Fruit fly (Drosophila melanogaster) whole organism, prepupa: ENCODE data around the gene CheB38c.

Experiments used
- CG10631 ChIP-seq: fragments of 200-800 bp; sonication (Bioruptor generic); optimal IDR thresholded peaks from 2 replicates; lab custom pipeline; 2016; ENCODE audit warnings: missing biosample characterization, missing genetic modification characterization
- CG11762 ChIP-seq: fragments of 200-800 bp; sonication (Bioruptor generic); optimal IDR thresholded peaks from 3 replicates; lab custom pipeline; 2016; ENCODE audit warnings: missing biosample characterization, missing genetic modification characterization; ENCODE audit not compliant: insufficient read depth
- CG11902 ChIP-seq: fragments of 200-800 bp; sonication (Bioruptor generic); optimal IDR thresholded peaks from 3 replicates; lab custom pipeline; 2016; ENCODE audit warnings: missing biosample characterization, missing genetic modification characterization
- CG15336 ChIP-seq: fragments of 200-800 bp; sonication (Bioruptor generic); IDR thresholded peaks from 2 replicates; pipeline ENCODE4 v1.3.6; 2022; ENCODE audit warnings: missing biosample characterization, missing genetic modification characterization
- CG1621 ChIP-seq: fragments of 200-800 bp; sonication (Bioruptor generic); optimal IDR thresholded peaks from 3 replicates; lab custom pipeline; 2018; ENCODE audit warnings: missing biosample characterization, mild to moderate bottlenecking, missing genetic modification characterization
- CG32006 ChIP-seq: fragments of 200-800 bp; sonication (Bioruptor generic); optimal IDR thresholded peaks from 3 replicates; lab custom pipeline; 2017; ENCODE audit warnings: missing biosample characterization, mild to moderate bottlenecking, missing genetic modification characterization
- CG34406 ChIP-seq: fragments of 200-800 bp; sonication (Bioruptor generic); optimal IDR thresholded peaks from 3 replicates; lab custom pipeline; 2016; ENCODE audit warnings: missing biosample characterization, missing genetic modification characterization
- CG3919 ChIP-seq: fragments of 200-800 bp; sonication (Bioruptor generic); optimal IDR thresholded peaks from 3 replicates; lab custom pipeline; 2016; ENCODE audit warnings: missing biosample characterization, missing genetic modification characterization
- CG6163 ChIP-seq: fragments of 200-800 bp; sonication (Bioruptor generic); IDR thresholded peaks from 3 replicates; pipeline ENCODE4 v1.3.6; 2022; ENCODE audit warnings: missing biosample characterization, missing genetic modification characterization
- CG6276 ChIP-seq: fragments of 200-800 bp; sonication (Bioruptor generic); optimal IDR thresholded peaks from 2 replicates; lab custom pipeline; 2017; ENCODE audit warnings: missing biosample characterization, mild to moderate bottlenecking, missing genetic modification characterization
- CG6808 ChIP-seq: fragments of 200-800 bp; sonication (Bioruptor generic); optimal IDR thresholded peaks from 3 replicates; lab custom pipeline; 2017; ENCODE audit warnings: missing biosample characterization, missing genetic modification characterization, mild to moderate bottlenecking, moderate library complexity, missing genetic modification reagents
- CG6854 ChIP-seq: fragments of 200-800 bp; sonication (Bioruptor generic); optimal IDR thresholded peaks from 2 replicates; lab custom pipeline; 2017; ENCODE audit warnings: missing biosample characterization, mild to moderate bottlenecking, missing genetic modification characterization
- CG7368 ChIP-seq: fragments of 200-800 bp; sonication (Bioruptor generic); optimal IDR thresholded peaks from 3 replicates; lab custom pipeline; 2016; ENCODE audit warnings: missing biosample characterization, missing genetic modification characterization
- CG8119 ChIP-seq: fragments of 200-800 bp; sonication (Bioruptor generic); IDR thresholded peaks from 3 replicates; pipeline ENCODE4 v1.3.6; 2022; ENCODE audit warnings: missing biosample characterization, missing genetic modification characterization
- CG8632 ChIP-seq: fragments of 200-800 bp; sonication (Bioruptor generic); optimal IDR thresholded peaks from 3 replicates; lab custom pipeline; 2016; ENCODE audit warnings: missing biosample characterization, missing genetic modification characterization
- CG9139 ChIP-seq: fragments of 200-800 bp; sonication (Bioruptor generic); optimal IDR thresholded peaks from 3 replicates; lab custom pipeline; 2017; ENCODE audit warnings: missing biosample characterization, mild to moderate bottlenecking, missing genetic modification characterization
- Eip78C ChIP-seq: fragments of 200-800 bp; sonication (Bioruptor generic); peaks from one replicate; lab custom pipeline; 2016; ENCODE audit warnings: missing biosample characterization, missing genetic modification characterization
- Ets21C ChIP-seq: fragments of 200-800 bp; sonication (Bioruptor generic); optimal IDR thresholded peaks from 3 replicates; lab custom pipeline; 2016; ENCODE audit warnings: missing biosample characterization, missing genetic modification characterization
- Ets96B ChIP-seq: fragments of 200-800 bp; optimal IDR thresholded peaks from 2 replicates; lab custom pipeline; 2019; ENCODE audit warnings: missing biosample characterization, mild to moderate bottlenecking, missing genetic modification characterization, moderate library complexity
- Gug ChIP-seq: fragments of 200-800 bp; sonication (Bioruptor generic); IDR thresholded peaks from 2 replicates; pipeline ENCODE4 v1.3.6; 2022; ENCODE audit warnings: missing biosample characterization, missing genetic modification characterization
- Hr38 ChIP-seq: sonication (Bioruptor generic); optimal IDR thresholded peaks from 2 replicates; lab custom pipeline; 2016; ENCODE audit warnings: missing biosample characterization, missing genetic modification characterization
- Hr39 ChIP-seq: fragments of 200-800 bp; sonication (Bioruptor generic); optimal IDR thresholded peaks from 2 replicates; lab custom pipeline; 2016; ENCODE audit warnings: missing biosample characterization, missing genetic modification characterization
- Hr4 ChIP-seq: fragments of 200-800 bp; sonication (Bioruptor generic); optimal IDR thresholded peaks from 3 replicates; lab custom pipeline; 2016; ENCODE audit warnings: missing biosample characterization, missing genetic modification characterization
- Met ChIP-seq: fragments of 200-800 bp; sonication (Bioruptor generic); optimal IDR thresholded peaks from 3 replicates; lab custom pipeline; 2016; ENCODE audit warnings: missing biosample characterization, missing genetic modification characterization
- OdsH ChIP-seq: fragments of 200-800 bp; sonication (Bioruptor generic); optimal IDR thresholded peaks from 3 replicates; lab custom pipeline; 2016; ENCODE audit warnings: missing biosample characterization, missing genetic modification characterization
- Smox ChIP-seq: fragments of 200-800 bp; sonication (Bioruptor generic); optimal IDR thresholded peaks from 3 replicates; lab custom pipeline; 2016; ENCODE audit warnings: missing biosample characterization, missing genetic modification characterization
- Sox15 ChIP-seq: fragments of 200-800 bp; sonication (Bioruptor generic); optimal IDR thresholded peaks from 3 replicates; lab custom pipeline; 2016; ENCODE audit warnings: missing biosample characterization, missing genetic modification characterization
- acj6 ChIP-seq: fragments of 200-800 bp; sonication (Bioruptor generic); optimal IDR thresholded peaks from 3 replicates; lab custom pipeline; 2016; ENCODE audit warnings: missing biosample characterization, missing genetic modification characterization
- cyc ChIP-seq: fragments of 200-800 bp; sonication (Bioruptor generic); optimal IDR thresholded peaks from 3 replicates; lab custom pipeline; 2016; ENCODE audit warnings: missing biosample characterization, missing genetic modification characterization
- dsx ChIP-seq: fragments of 200-800 bp; optimal IDR thresholded peaks from 3 replicates; lab custom pipeline; 2019; ENCODE audit warnings: missing biosample characterization, mild to moderate bottlenecking, missing genetic modification characterization, moderate library complexity; ENCODE audit not compliant: poor library complexity, severe bottlenecking
- eg ChIP-seq: fragments of 200-800 bp; sonication (Bioruptor generic); IDR thresholded peaks from 3 replicates; pipeline ENCODE4 v1.3.6; 2022; ENCODE audit warnings: missing biosample characterization, missing genetic modification characterization
- fd59A ChIP-seq: fragments of 200-800 bp; sonication (Bioruptor generic); optimal IDR thresholded peaks from 2 replicates; lab custom pipeline; 2017; ENCODE audit warnings: missing biosample characterization, mild to moderate bottlenecking, missing genetic modification characterization, missing genetic modification reagents
- fd85E ChIP-seq: fragments of 200-800 bp; sonication (Bioruptor generic); optimal IDR thresholded peaks from 3 replicates; lab custom pipeline; 2016; ENCODE audit warnings: missing biosample characterization, missing genetic modification characterization
- net ChIP-seq: fragments of 200-800 bp; sonication (Bioruptor generic); optimal IDR thresholded peaks from 3 replicates; lab custom pipeline; 2016; ENCODE audit warnings: missing biosample characterization, missing genetic modification characterization
- pdm3 ChIP-seq: fragments of 200-800 bp; sonication (Bioruptor generic); optimal IDR thresholded peaks from 3 replicates; lab custom pipeline; 2016; ENCODE audit warnings: missing biosample characterization, missing genetic modification characterization
- salr ChIP-seq, 2 experiments: fragments of 200-800 bp; sonication (Bioruptor generic); optimal IDR thresholded peaks; 3 replicates each; lab custom pipeline; 2016 to 2018; ENCODE audit warnings: missing biosample characterization in 2 of 2, missing genetic modification characterization in 2 of 2, mild to moderate bottlenecking in 1 of 2
- spab ChIP-seq: fragments of 200-800 bp; sonication (Bioruptor generic); optimal IDR thresholded peaks from 2 replicates; lab custom pipeline; 2017; ENCODE audit warnings: missing biosample characterization, mild to moderate bottlenecking, missing genetic modification characterization, missing genetic modification reagents
- ss ChIP-seq, 2 experiments: fragments of 200-800 bp; sonication (Bioruptor generic); optimal IDR thresholded peaks; 2 replicates in 1 of 2; 3 replicates in 1 of 2; lab custom pipeline; 2017 to 2018; ENCODE audit warnings: mild to moderate bottlenecking in 2 of 2, missing biosample characterization in 2 of 2, missing genetic modification characterization in 2 of 2, moderate library complexity in 1 of 2
- svp ChIP-seq: fragments of 200-800 bp; sonication (Bioruptor generic); peaks from one replicate; lab custom pipeline; 2016; ENCODE audit warnings: missing biosample characterization, missing genetic modification characterization
- topi ChIP-seq: fragments of 200-800 bp; sonication (Bioruptor generic); optimal IDR thresholded peaks from 3 replicates; lab custom pipeline; 2016; ENCODE audit warnings: missing biosample characterization, missing genetic modification characterization

CheB38c gene

DNA sequence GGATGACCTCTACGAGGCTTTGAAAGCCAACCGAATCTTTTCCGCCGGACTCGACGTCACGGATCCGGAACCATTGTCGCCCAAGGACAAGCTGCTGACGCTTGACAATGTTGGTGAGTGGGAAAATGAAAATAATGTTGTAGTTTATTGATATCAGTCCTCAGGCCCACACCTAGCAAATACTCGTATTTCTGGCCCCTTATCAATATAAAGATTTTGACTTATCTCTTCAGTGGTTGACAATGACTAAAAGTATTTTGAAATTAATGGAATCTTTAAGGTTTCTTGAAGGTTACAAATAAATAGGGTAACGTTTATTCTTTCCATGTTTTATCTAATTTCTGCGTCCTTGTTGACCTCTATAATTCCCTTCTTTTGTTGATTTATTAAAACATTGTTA, 6.4 kb upstream of the CheB38c start:
- no peak for TF ChIP-seq CG11762 (GFP tag; lab: Kevin White, UChicago)
- TF ChIP-seq dsx (GFP tag; lab: Kevin White, UChicago): no peak
- TF ChIP-seq Hr39 (GFP tag; lab: Kevin White, UChicago): no peak
- TF ChIP-seq CG6808 (GFP tag; lab: Kevin White, UChicago): no peak
- TF ChIP-seq CG6163 (GFP tag; lab: Robert Waterston, UW): no peak
- no peak for TF ChIP-seq CG6854 (GFP tag; lab: Kevin White, UChicago)
- no peak for TF ChIP-seq Gug (GFP tag; lab: Robert Waterston, UW)
- TF ChIP-seq CG8119 (GFP tag; lab: Robert Waterston, UW): no peak
- TF ChIP-seq Ets96B: no peak
- no peak for TF ChIP-seq Eip78C (GFP tag; lab: Kevin White, UChicago)
- no peak for TF ChIP-seq Hr38 (GFP tag; lab: Kevin White, UChicago)
- TF ChIP-seq acj6 (GFP tag; lab: Kevin White, UChicago): no peak
- no peak for TF ChIP-seq fd85E (GFP tag; lab: Kevin White, UChicago)
- no peak for TF ChIP-seq OdsH

dm6 chr2L:20826226-20826625, 5.6 kb upstream of the CheB38c start:
- TF ChIP-seq fd59A (GFP tag; lab: Kevin White, UChicago) (no peak), CG10631 (no peak), Ets21C (GFP tag; lab: Kevin White, UChicago) (no peak), Gug (GFP tag; lab: Robert Waterston, UW) (no peak), Ets96B (no peak), topi (no peak)

DNA sequence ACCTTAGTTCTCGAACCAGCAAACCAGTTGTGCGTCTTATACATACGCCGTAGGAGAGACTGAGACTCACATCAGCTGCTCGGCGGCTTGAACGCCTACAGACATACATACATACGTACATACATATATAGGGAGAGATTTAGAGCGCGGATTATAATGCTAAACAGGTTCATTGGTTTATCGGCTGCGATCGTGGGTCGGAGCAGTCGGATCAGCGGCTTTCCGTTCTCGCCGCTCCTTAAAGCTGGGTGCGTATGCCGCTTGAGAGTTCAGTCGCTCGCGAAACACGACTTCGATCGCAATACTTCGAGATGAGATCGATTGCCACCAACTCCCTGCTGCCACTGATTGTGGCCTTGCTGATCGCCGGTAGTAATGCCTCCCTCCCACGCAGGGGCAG, 4.6 kb upstream of the CheB38c start:
- TF ChIP-seq fd85E (GFP tag; lab: Kevin White, UChicago): no peak
- peak; percentile 20 for TF ChIP-seq CG6854 (GFP tag; lab: Kevin White, UChicago)
- no peak for TF ChIP-seq Smox (GFP tag; lab: Kevin White, UChicago)
- TF ChIP-seq CG9139: peak; percentile 21
- TF ChIP-seq fd59A (GFP tag; lab: Kevin White, UChicago): no peak
- TF ChIP-seq CG3919 (GFP tag; lab: Kevin White, UChicago): no peak
- TF ChIP-seq CG6163 (GFP tag; lab: Robert Waterston, UW): no peak
- no peak for TF ChIP-seq CG6276 (GFP tag; lab: Kevin White, UChicago)
- TF ChIP-seq CG32006: no peak
- no peak for TF ChIP-seq CG8632 (GFP tag; lab: Kevin White, UChicago)
- no peak for TF ChIP-seq cyc (GFP tag; lab: Kevin White, UChicago)
- 0 out of 2 replicates have a peak, but pooled peaks have one; percentile 12 for TF ChIP-seq CG15336 (GFP tag; lab: Robert Waterston, UW)
- TF ChIP-seq salr (GFP tag; optimal IDR thresholded peaks at IDR 0.05; lab: Kevin White, UChicago): no peak
- peak; percentile 38 to 53 for TF ChIP-seq ss (GFP tag; optimal IDR thresholded peaks at IDR 0.05; lab: Kevin White, UChicago)
- TF ChIP-seq dsx (GFP tag; lab: Kevin White, UChicago): peak; percentile 4
- TF ChIP-seq Sox15 (GFP tag; lab: Kevin White, UChicago): no peak
- no peak for TF ChIP-seq OdsH
- TF ChIP-seq Met (GFP tag; lab: Kevin White, UChicago): no peak
- TF ChIP-seq CG6808 (GFP tag; lab: Kevin White, UChicago): peak; percentile 32
- TF ChIP-seq eg (GFP tag; lab: Robert Waterston, UW): peak; percentile 38; the same call in 2 of the 3 replicates
- no peak for TF ChIP-seq spab (GFP tag; lab: Kevin White, UChicago)
- peak; percentile 83 for TF ChIP-seq svp (GFP tag; lab: Kevin White, UChicago)
- no peak for TF ChIP-seq Eip78C (GFP tag; lab: Kevin White, UChicago)
- TF ChIP-seq Hr38 (GFP tag; lab: Kevin White, UChicago): no peak
- TF ChIP-seq CG11902 (GFP tag; lab: Kevin White, UChicago): no peak
- TF ChIP-seq CG1621 (tag; lab: Kevin White, UChicago): peak; percentile 41
- TF ChIP-seq CG34406 (GFP tag; lab: Kevin White, UChicago): no peak
- no peak for TF ChIP-seq pdm3 (GFP tag; lab: Kevin White, UChicago)
- TF ChIP-seq CG7368 (GFP tag; lab: Kevin White, UChicago): no peak
- no peak for TF ChIP-seq Hr39 (GFP tag; lab: Kevin White, UChicago)
- TF ChIP-seq Ets96B: no peak
- no peak for TF ChIP-seq Ets21C (GFP tag; lab: Kevin White, UChicago)
- no peak for TF ChIP-seq Hr4 (GFP tag; lab: Kevin White, UChicago)
- peak; percentile 3 for TF ChIP-seq CG10631
- TF ChIP-seq acj6 (GFP tag; lab: Kevin White, UChicago): no peak
- TF ChIP-seq Gug (GFP tag; lab: Robert Waterston, UW): no peak
- no peak for TF ChIP-seq net (GFP tag; lab: Kevin White, UChicago)
